Worm (Caenorhabditis elegans): ENCODE measurements around the gene dre-1.

ce11 chrV:6576567-6576966 is 30.3 kb upstream of the dre-1 start, which contains the start of gene EGAP9.4:
- TF ChIP-seq unc-62 (GFP tag; optimal IDR thresholded peaks at IDR 0.05) (no peak), R02D3.7 (tag; optimal IDR thresholded peaks at IDR 0.05) (no peak), aly-2 (tag; optimal IDR thresholded peaks at IDR 0.05) (no peak), ztf-4 (tag; optimal IDR thresholded peaks at IDR 0.05) (no peak), unc-39 (tag; optimal IDR thresholded peaks at IDR 0.05) (no peak), egl-27 (tag; optimal IDR thresholded peaks at IDR 0.05) (no peak)
